Fruit fly (Drosophila melanogaster) whole organism, embryonic: ENCODE measurements around the gene CBP.

Experiments
- Abd-B ChIP-seq: fragments of 200-800 bp; sonication (Bioruptor generic); optimal IDR thresholded peaks from 2 replicates; lab custom pipeline; 2018; ENCODE audit warnings: missing biosample characterization, mild to moderate bottlenecking, missing genetic modification characterization, moderate library complexity
- CG11560 ChIP-seq: fragments of 200-800 bp; sonication (Bioruptor generic); IDR thresholded peaks from 3 replicates; pipeline ENCODE4 v1.3.6; 2022; ENCODE audit warnings: missing biosample characterization, missing genetic modification characterization
- CG12219 ChIP-seq: fragments of 200-800 bp; sonication (Bioruptor generic); optimal IDR thresholded peaks from 3 replicates; lab custom pipeline; 2018; ENCODE audit warnings: missing biosample characterization, mild to moderate bottlenecking, missing genetic modification characterization
- CG12299 ChIP-seq: fragments of 200-800 bp; sonication (Bioruptor generic); optimal IDR thresholded peaks from 2 replicates; lab custom pipeline; 2018; ENCODE audit warnings: missing biosample characterization, mild to moderate bottlenecking, missing genetic modification characterization
- CG14965 ChIP-seq: fragments of 200-800 bp; sonication (Bioruptor generic); optimal IDR thresholded peaks from 2 replicates; lab custom pipeline; 2016; ENCODE audit warnings: missing biosample characterization, missing genetic modification characterization, borderline replicate concordance
- CG1529 ChIP-seq: fragments of 200-800 bp; sonication (Bioruptor generic); optimal IDR thresholded peaks from 3 replicates; lab custom pipeline; 2018; ENCODE audit warnings: missing biosample characterization, missing genetic modification characterization
- CG17186 ChIP-seq: fragments of 200-800 bp; sonication (Bioruptor generic); optimal IDR thresholded peaks from 3 replicates; lab custom pipeline; 2017; ENCODE audit warnings: missing biosample characterization, missing genetic modification reagents, missing genetic modification characterization
- CG18262 ChIP-seq: fragments of 200-800 bp; optimal IDR thresholded peaks from 3 replicates; lab custom pipeline; 2019; ENCODE audit warnings: missing biosample characterization, mild to moderate bottlenecking, missing genetic modification characterization, moderate library complexity
- CG2199 ChIP-seq: fragments of 200-800 bp; sonication (Bioruptor generic); IDR thresholded peaks from 3 replicates; pipeline ENCODE4 v1.3.6; 2022; ENCODE audit warnings: missing biosample characterization, missing genetic modification characterization
- CG2678 ChIP-seq: fragments of 200-800 bp; sonication (Bioruptor generic); optimal IDR thresholded peaks from 3 replicates; lab custom pipeline; 2019; ENCODE audit warnings: missing biosample characterization, mild to moderate bottlenecking, missing genetic modification characterization, moderate library complexity
- CG31388 ChIP-seq: fragments of 200-800 bp; sonication (Bioruptor generic); optimal IDR thresholded peaks from 2 replicates; lab custom pipeline; 2016; ENCODE audit warnings: missing biosample characterization, missing genetic modification characterization
- CG32532 ChIP-seq: fragments of 200-800 bp; sonication (Bioruptor generic); IDR thresholded peaks from 2 replicates; pipeline ENCODE4 v1.3.6; 2022; ENCODE audit warnings: missing biosample characterization, missing genetic modification characterization
- CG32772 ChIP-seq: fragments of 200-800 bp; sonication (Bioruptor generic); IDR thresholded peaks from 2 replicates; pipeline ENCODE4 v1.3.6; 2022; ENCODE audit warnings: missing biosample characterization, missing genetic modification characterization
- CG3726 ChIP-seq: fragments of 200-800 bp; sonication (Bioruptor generic); IDR thresholded peaks from 3 replicates; pipeline ENCODE4, ENCODE4 v1.3.6; 2022; ENCODE audit warnings: missing biosample characterization, missing genetic modification characterization
- CG4707 ChIP-seq: fragments of 200-800 bp; sonication (Bioruptor generic); optimal IDR thresholded peaks from 2 replicates; lab custom pipeline; 2018; ENCODE audit warnings: missing biosample characterization, mild to moderate bottlenecking, missing genetic modification characterization, moderate library complexity
- CG7928 ChIP-seq: fragments of 200-800 bp; sonication (Bioruptor generic); optimal IDR thresholded peaks from 2 replicates; lab custom pipeline; 2017; ENCODE audit warnings: missing biosample characterization, mild to moderate bottlenecking, missing genetic modification characterization
- CG9817 ChIP-seq: fragments of 200-800 bp; sonication (Bioruptor generic); optimal IDR thresholded peaks from 2 replicates; lab custom pipeline; 2018; ENCODE audit warnings: missing biosample characterization, mild to moderate bottlenecking, missing genetic modification characterization, moderate library complexity
- CTCF ChIP-seq: fragments of 200-800 bp; sonication (Bioruptor generic); optimal IDR thresholded peaks from 2 replicates; lab custom pipeline; 2017; ENCODE audit warnings: missing biosample characterization, mild to moderate bottlenecking, missing genetic modification characterization, moderate library complexity
- D ChIP-seq, 2 experiments: fragments of 200-800 bp in 1 of 2; fragments of >200 bp in 1 of 2; sonication (Bioruptor generic) in 1 of 2; optimal IDR thresholded peaks; 2 replicates in 1 of 2; 3 replicates in 1 of 2; lab custom pipeline; 2017; ENCODE audit warnings: mild to moderate bottlenecking in 1 of 2, missing biosample characterization in 1 of 2, missing genetic modification characterization in 1 of 2, missing genetic modification reagents in 1 of 2
- D19A ChIP-seq: fragments of 200-800 bp; optimal IDR thresholded peaks from 3 replicates; lab custom pipeline; 2019; ENCODE audit warnings: missing biosample characterization, mild to moderate bottlenecking, missing genetic modification characterization, moderate library complexity
- Dad ChIP-seq: fragments of 200-800 bp; sonication (Bioruptor generic); optimal IDR thresholded peaks from 3 replicates; lab custom pipeline; 2016; ENCODE audit warnings: missing biosample characterization, missing genetic modification characterization
- Dfd ChIP-seq, 2 experiments: fragments of >200 bp; optimal IDR thresholded peaks; 2 replicates each; lab custom pipeline; 2017; ENCODE audit warnings: missing biosample characterization in 2 of 2, missing genetic modification characterization in 2 of 2
- Fer2 ChIP-seq: fragments of 200-800 bp; sonication (Bioruptor generic); optimal IDR thresholded peaks from 2 replicates; lab custom pipeline; 2018; ENCODE audit warnings: missing biosample characterization, mild to moderate bottlenecking, missing genetic modification characterization, moderate library complexity
- Hr51 ChIP-seq, 2 experiments: fragments of 200-800 bp; sonication (Bioruptor generic); optimal IDR thresholded peaks; 2 replicates in 1 of 2; 3 replicates in 1 of 2; lab custom pipeline; 2016 to 2018; ENCODE audit warnings: missing biosample characterization in 2 of 2, missing genetic modification characterization in 2 of 2, mild to moderate bottlenecking in 1 of 2, moderate library complexity in 1 of 2
- Lim3 ChIP-seq: fragments of 200-800 bp; sonication (Bioruptor generic); IDR thresholded peaks from 2 replicates; pipeline ENCODE4 v1.3.6; 2022; ENCODE audit warnings: missing biosample characterization, missing genetic modification characterization
- MESR4 ChIP-seq: fragments of 200-800 bp; sonication (Bioruptor generic); optimal IDR thresholded peaks from 2 replicates; lab custom pipeline; 2018; ENCODE audit warnings: missing biosample characterization, mild to moderate bottlenecking, missing genetic modification characterization, moderate library complexity
- Max ChIP-seq: fragments of 200-800 bp; sonication (Bioruptor generic); optimal IDR thresholded peaks from 2 replicates; lab custom pipeline; 2016; ENCODE audit warnings: missing biosample characterization, mild to moderate bottlenecking, missing genetic modification characterization
- Mrtf ChIP-seq: fragments of 200-800 bp; sonication (Bioruptor generic); IDR thresholded peaks from 3 replicates; pipeline ENCODE4 v1.3.6; 2022; ENCODE audit warnings: missing biosample characterization, missing genetic modification characterization
- Oli ChIP-seq: fragments of 200-800 bp; sonication (Bioruptor generic); optimal IDR thresholded peaks from 2 replicates; lab custom pipeline; 2018; ENCODE audit warnings: missing biosample characterization, mild to moderate bottlenecking, missing genetic modification characterization, moderate library complexity
- Pdp1 ChIP-seq, 2 experiments: fragments of 200-800 bp; sonication (Bioruptor generic); optimal IDR thresholded peaks; 3 replicates each; lab custom pipeline; 2016; ENCODE audit warnings: missing biosample characterization in 2 of 2, missing genetic modification characterization in 2 of 2, mild to moderate bottlenecking in 1 of 2, moderate library complexity in 1 of 2
- Ptx1 ChIP-seq: fragments of 200-800 bp; sonication (Bioruptor generic); IDR thresholded peaks from 2 replicates; pipeline ENCODE4 v1.3.6; 2022; ENCODE audit warnings: missing biosample characterization, missing genetic modification characterization
- Sox102F ChIP-seq: fragments of 200-800 bp; sonication (Bioruptor generic); optimal IDR thresholded peaks from 2 replicates; lab custom pipeline; 2018; ENCODE audit warnings: missing biosample characterization, mild to moderate bottlenecking, missing genetic modification characterization, moderate library complexity
- amos ChIP-seq: fragments of 200-800 bp; sonication (Bioruptor generic); IDR thresholded peaks from 2 replicates; pipeline ENCODE4 v1.3.6; 2022; ENCODE audit warnings: missing biosample characterization, missing genetic modification characterization; ENCODE audit not compliant: partially characterized antibody
- croc ChIP-seq: fragments of 200-800 bp; sonication (Bioruptor generic); conservative IDR thresholded peaks from 3 replicates; pipeline ENCODE4 v1.3.6; 2022; ENCODE audit warnings: missing biosample characterization, missing genetic modification characterization
- dati ChIP-seq: fragments of 200-800 bp; sonication (Bioruptor generic); IDR thresholded peaks from 2 replicates; pipeline ENCODE4 v1.3.6; 2022; ENCODE audit warnings: missing biosample characterization, missing genetic modification characterization
- fd102C ChIP-seq: fragments of 200-800 bp; sonication (Bioruptor generic); optimal IDR thresholded peaks from 2 replicates; lab custom pipeline; 2018; ENCODE audit warnings: missing biosample characterization, mild to moderate bottlenecking, missing genetic modification characterization, moderate library complexity
- gcm ChIP-seq: fragments of 200-800 bp; sonication (Bioruptor generic); optimal IDR thresholded peaks from 2 replicates; lab custom pipeline; 2019; ENCODE audit warnings: missing biosample characterization, mild to moderate bottlenecking, missing genetic modification characterization, moderate library complexity
- gem ChIP-seq: fragments of 200-800 bp; sonication (Bioruptor generic); optimal IDR thresholded peaks from 2 replicates; lab custom pipeline; 2019; ENCODE audit warnings: missing biosample characterization, mild to moderate bottlenecking, missing genetic modification characterization, moderate library complexity
- jigr1 ChIP-seq: fragments of 200-800 bp; sonication (Bioruptor generic); IDR thresholded peaks from 3 replicates; pipeline ENCODE4 v1.3.6; 2022; ENCODE audit warnings: missing biosample characterization, missing genetic modification characterization
- kah ChIP-seq: fragments of 200-800 bp; sonication (Bioruptor generic); optimal IDR thresholded peaks from 2 replicates; lab custom pipeline; 2018; ENCODE audit warnings: missing biosample characterization, mild to moderate bottlenecking, missing genetic modification characterization
- luna ChIP-seq: fragments of 200-800 bp; sonication (Bioruptor generic); optimal IDR thresholded peaks from 2 replicates; lab custom pipeline; 2016; ENCODE audit warnings: missing biosample characterization, missing genetic modification characterization
- nom ChIP-seq: fragments of 200-800 bp; sonication (Bioruptor generic); optimal IDR thresholded peaks from 2 replicates; lab custom pipeline; 2017; ENCODE audit warnings: missing biosample characterization, missing genetic modification characterization, mild to moderate bottlenecking, moderate library complexity, missing genetic modification reagents
- pho ChIP-seq: fragments of 200-800 bp; sonication (Bioruptor generic); optimal IDR thresholded peaks from 2 replicates; lab custom pipeline; 2016; ENCODE audit warnings: missing biosample characterization, missing genetic modification characterization
- prd ChIP-seq, 3 experiments: fragments of >200 bp in 2 of 3; fragments of 200-800 bp in 1 of 3; sonication (Bioruptor generic) in 1 of 3; optimal IDR thresholded peaks in 2 of 3; IDR thresholded peaks in 1 of 3; 2 replicates in 2 of 3; 3 replicates in 1 of 3; pipeline versions ENCODE4 v1.3.6 to Lab custom; 2017 to 2022; ENCODE audit warnings: missing biosample characterization in 1 of 3, missing genetic modification characterization in 1 of 3
- psq ChIP-seq: fragments of 200-800 bp; sonication (Bioruptor generic); optimal IDR thresholded peaks from 2 replicates; lab custom pipeline; 2017; ENCODE audit warnings: missing biosample characterization, missing genetic modification characterization
- stwl ChIP-seq: fragments of 200-800 bp; sonication (Bioruptor generic); optimal IDR thresholded peaks from 3 replicates; lab custom pipeline; 2018; ENCODE audit warnings: missing biosample characterization, mild to moderate bottlenecking, missing genetic modification characterization, moderate library complexity
- zen2 ChIP-seq: fragments of 200-800 bp; sonication (Bioruptor generic); IDR thresholded peaks from 3 replicates; pipeline ENCODE4 v1.3.6; 2022; ENCODE audit warnings: missing biosample characterization, missing genetic modification characterization; ENCODE audit not compliant: partially characterized antibody

Gene CBP

DNA sequence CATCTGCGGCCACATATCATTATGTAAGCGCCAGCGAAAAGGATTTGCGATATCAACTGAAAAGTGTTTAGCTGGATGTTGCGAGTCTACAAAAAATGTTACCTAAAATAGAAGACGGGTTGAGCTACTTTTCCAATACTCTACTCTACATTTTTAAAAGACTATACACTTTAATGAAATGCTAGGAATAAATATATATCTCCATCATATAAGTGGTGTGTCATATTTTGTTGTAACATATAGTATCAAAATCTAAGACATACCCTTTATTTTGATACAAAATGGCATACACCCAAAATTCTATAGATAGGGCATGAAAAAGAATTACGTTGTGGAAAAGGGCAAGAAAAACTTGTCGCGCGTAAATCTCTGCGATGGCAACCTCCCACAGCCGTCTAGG, 5.8 kb downstream of the CBP start (continued):
- TF ChIP-seq Dad (GFP tag; lab: Kevin White, UChicago) (no peak), Abd-B (GFP tag; lab: Kevin White, UChicago) (no peak), Oli (tag; lab: Kevin White, UChicago) (no peak), Hr51 (GFP tag; optimal IDR thresholded peaks at IDR 0.05; lab: Kevin White, UChicago) (peak in 1 of 2 experiments; percentile 5), luna (GFP tag; lab: Kevin White, UChicago) (no peak), gem (tag; lab: Kevin White, UChicago) (peak; percentile 23), CG31388 (GFP tag; lab: Kevin White, UChicago) (no peak), CG7928 (no peak), Ptx1 (GFP tag; lab: Robert Waterston, UW) (0 out of 2 replicates have a peak, but pooled peaks have one; percentile 17), psq (no peak), amos (GFP tag; lab: Robert Waterston, UW) (no peak), Lim3 (GFP tag; lab: Robert Waterston, UW) (no peak), prd (optimal IDR thresholded peaks at IDR 0.05; lab: Kevin White, UChicago) (no peak), prd (GFP tag; IDR thresholded peaks at IDR 0.05; lab: Robert Waterston, UW) (no peak), CG17186 (GFP tag; lab: Kevin White, UChicago) (no peak), D19A (peak; percentile 65), CG2678 (no peak), CG14965 (GFP tag; lab: Kevin White, UChicago) (no peak), fd102C (GFP tag; lab: Kevin White, UChicago) (no peak), CG18262 (no peak), CG32532 (GFP tag; lab: Robert Waterston, UW) (peak; percentile 22; the same call in 1 of the 2 replicates), Pdp1 (GFP tag; optimal IDR thresholded peaks at IDR 0.05; lab: Kevin White, UChicago) (peak in 1 of 2 experiments; percentile 30), MESR4 (GFP tag; lab: Kevin White, UChicago) (no peak), zen2 (no peak), gcm (GFP tag; lab: Kevin White, UChicago) (no peak)
- TF ChIP-seq, all 482 proteins: peak for 10

DNA sequence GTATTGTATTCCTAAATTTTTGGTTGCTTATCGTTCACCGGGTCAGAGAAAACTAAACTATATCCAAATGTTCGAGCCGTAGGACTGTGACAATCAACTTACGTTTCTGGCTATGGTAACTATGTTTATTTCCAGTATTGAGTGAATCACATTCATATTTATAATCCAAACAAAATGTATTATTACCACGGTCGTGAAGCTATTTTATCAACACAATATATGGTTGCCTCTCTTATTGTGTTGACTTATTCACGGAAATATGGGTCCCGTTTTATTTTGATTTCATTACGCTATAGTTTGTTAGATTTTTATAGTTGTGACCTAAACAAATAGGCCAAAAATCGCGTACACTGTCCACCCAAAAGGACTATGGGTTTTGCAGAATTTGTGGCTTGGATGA, 10.3 kb downstream of the CBP start, which contains the start of gene CG15034:
Gene CG15034 (minus strand): TSS at position 101 of the 400 bp plus-strand sequence.
- TF ChIP-seq gcm (GFP tag; lab: Kevin White, UChicago) (no peak), CG32772 (GFP tag; lab: Robert Waterston, UW) (no peak), D19A (no peak), dati (GFP tag; lab: Robert Waterston, UW) (no peak)

DNA sequence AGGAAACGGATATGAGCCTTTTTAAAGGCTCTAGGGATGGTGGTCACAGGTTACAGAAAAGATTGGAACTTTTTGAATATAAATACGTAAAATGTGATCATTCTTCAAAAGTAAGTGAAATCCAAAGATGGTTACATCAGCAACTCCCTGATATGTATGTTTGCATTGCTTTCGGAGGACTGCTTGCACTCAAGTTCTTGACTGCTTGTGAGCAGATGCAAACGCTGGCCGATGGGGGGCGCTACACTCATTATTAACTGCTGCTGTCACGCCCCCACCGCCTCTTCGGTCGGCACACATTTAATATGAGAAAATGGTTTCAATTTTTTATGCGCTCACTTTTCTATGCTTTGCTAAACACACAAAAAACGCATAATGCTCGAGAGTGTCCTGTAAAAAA, 12.8 kb downstream of the CBP start:
- TF ChIP-seq kah (GFP tag; lab: Kevin White, UChicago) (no peak), CG4707 (GFP tag; lab: Kevin White, UChicago) (no peak), CG12219 (GFP tag; lab: Kevin White, UChicago) (no peak), D (optimal IDR thresholded peaks at IDR 0.05; lab: Kevin White, UChicago) (no peak), D (GFP tag; optimal IDR thresholded peaks at IDR 0.05; lab: Kevin White, UChicago) (no peak), Fer2 (no peak), CG9817 (tag; lab: Kevin White, UChicago) (no peak), Max (GFP tag; lab: Kevin White, UChicago) (no peak), CG3726 (GFP tag; lab: Robert Waterston, UW) (no peak), croc (GFP tag; lab: Robert Waterston, UW) (no peak), CTCF (GFP tag; lab: Kevin White, UChicago) (peak; percentile 86), Sox102F (GFP tag; lab: Kevin White, UChicago) (no peak), nom (GFP tag; lab: Kevin White, UChicago) (no peak), CG1529 (GFP tag; lab: Kevin White, UChicago) (no peak), CG11560 (tag; lab: Robert Waterston, UW) (no peak), CG12299 (tag; lab: Kevin White, UChicago) (no peak), Mrtf (GFP tag; lab: Robert Waterston, UW) (no peak), Dfd (GFP tag; optimal IDR thresholded peaks at IDR 0.05; lab: Kevin White, UChicago) (peak in 1 of 2 experiments; percentile 22), pho (GFP tag; lab: Kevin White, UChicago) (no peak), CG2199 (0 out of 3 replicates have a peak, but pooled peaks have one; percentile 43), jigr1 (GFP tag; lab: Robert Waterston, UW) (no peak), luna (GFP tag; lab: Kevin White, UChicago) (no peak), stwl (tag; lab: Kevin White, UChicago) (peak; percentile 52)
